Worm (Caenorhabditis elegans) whole organism, late embryonic: Measurements from ENCODE around the gene F01F1.14.

Source experiments
- ceh-18 ChIP-seq: sonication (generic microtip); optimal IDR thresholded peaks from 2 replicates; lab custom pipeline; 2016; ENCODE audit warnings: missing genetic modification characterization, missing compliant biosample characterization
- madf-2 ChIP-seq: sonication (generic microtip); optimal IDR thresholded peaks from 2 replicates; lab custom pipeline; 2017; ENCODE audit warnings: missing genetic modification characterization, missing compliant biosample characterization

DNA sequence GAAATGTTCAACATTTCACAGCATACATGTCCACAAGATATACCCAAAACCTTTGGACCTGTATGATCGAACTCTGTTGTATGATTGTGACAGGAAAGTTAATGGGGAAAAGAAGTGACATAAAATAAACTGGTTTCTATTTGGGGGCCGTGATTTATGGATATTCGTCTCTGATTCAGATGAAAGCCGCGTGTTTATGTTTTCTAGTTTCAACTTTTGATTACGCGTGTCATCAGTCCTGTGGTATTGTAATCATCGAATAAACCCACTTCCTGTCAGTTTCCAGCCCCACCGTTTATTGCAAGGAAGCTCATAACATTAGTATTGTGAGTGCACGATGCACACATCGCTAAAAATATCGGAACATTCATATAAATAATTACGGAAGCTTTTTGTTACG lies 39.5 kb upstream of the F01F1.14 start:
- TF ChIP-seq ceh-18 (tag; lab: Kevin White, UChicago): no peak
- TF ChIP-seq madf-2 (tag; lab: Kevin White, UChicago): no peak
